Worm (Caenorhabditis elegans) whole organism, L1 larva: ENCODE data around the gene tin-10.

Experiments used
- dsc-1 ChIP-seq: sonication (generic microtip); optimal IDR thresholded peaks from 2 replicates; lab custom pipeline; 2016; ENCODE audit warnings: mild to moderate bottlenecking, missing genetic modification characterization, missing compliant biosample characterization
- lin-39 ChIP-seq: fragments of 150-350 bp; optimal IDR thresholded peaks from 2 replicates; lab custom pipeline; 2014; ENCODE audit warnings: missing biosample characterization, missing genetic modification reagents, missing genetic modification characterization
- lsy-2 ChIP-seq, 2 experiments: fragments of 150-350 bp; optimal IDR thresholded peaks; 2 replicates each; lab custom pipeline; 2014; ENCODE audit warnings: missing biosample characterization in 2 of 2, missing genetic modification characterization in 2 of 2
- mdl-1 ChIP-seq, 2 experiments: fragments of 150-350 bp; optimal IDR thresholded peaks; 2 replicates each; lab custom pipeline; 2014 to 2017; ENCODE audit warnings: missing biosample characterization in 2 of 2, missing genetic modification characterization in 2 of 2, inconsistent platforms in 1 of 2
- nhr-12 ChIP-seq: sonication (generic microtip); optimal IDR thresholded peaks from 2 replicates; lab custom pipeline; 2017; ENCODE audit warnings: missing biosample characterization, missing genetic modification characterization
- nhr-237 ChIP-seq: fragments of 150-350 bp; optimal IDR thresholded peaks from 2 replicates; lab custom pipeline; 2014; ENCODE audit warnings: missing biosample characterization, missing genetic modification characterization
- nhr-28 ChIP-seq: fragments of 150-350 bp; optimal IDR thresholded peaks from 2 replicates; lab custom pipeline; 2014; ENCODE audit warnings: missing biosample characterization, missing genetic modification characterization
- nhr-77 ChIP-seq: fragments of 150-350 bp; optimal IDR thresholded peaks from 2 replicates; lab custom pipeline; 2014; ENCODE audit warnings: missing biosample characterization, missing genetic modification characterization
- pqm-1 ChIP-seq: sonication (generic microtip); optimal IDR thresholded peaks from 3 replicates; lab custom pipeline; 2017; ENCODE audit warnings: missing biosample characterization, missing genetic modification characterization
- snpc-4 ChIP-seq: fragments of 150-350 bp; optimal IDR thresholded peaks from 2 replicates; lab custom pipeline; 2014; ENCODE audit warnings: missing biosample characterization, missing genetic modification characterization
- tlp-1 ChIP-seq: fragments of 150-350 bp; optimal IDR thresholded peaks from 2 replicates; lab custom pipeline; 2014; ENCODE audit warnings: missing biosample characterization, missing genetic modification characterization
- unc-86 ChIP-seq: sonication (generic microtip); optimal IDR thresholded peaks from 2 replicates; lab custom pipeline; 2016; ENCODE audit warnings: missing genetic modification characterization, missing compliant biosample characterization
- zag-1 ChIP-seq: fragments of 150-350 bp; optimal IDR thresholded peaks from 2 replicates; lab custom pipeline; 2014; ENCODE audit warnings: missing biosample characterization, missing genetic modification characterization
- ztf-11 ChIP-seq, 2 experiments: sonication (generic microtip); optimal IDR thresholded peaks; 2 replicates each; lab custom pipeline; 2016 to 2017; ENCODE audit warnings: missing genetic modification characterization in 2 of 2, missing biosample characterization in 1 of 2, missing compliant biosample characterization in 1 of 2

- TF ChIP-seq nhr-77 = no peak
- TF ChIP-seq pqm-1 (tag; lab: Kevin White, UChicago) = no peak
- no peak for TF ChIP-seq lin-39 (tag; lab: Kevin White, UChicago)
- TF ChIP-seq dsc-1 (tag; lab: Kevin White, UChicago) = no peak
- TF ChIP-seq snpc-4 (tag; lab: Kevin White, UChicago) = no peak
- no peak for TF ChIP-seq unc-86
- TF ChIP-seq nhr-28 (tag; lab: Kevin White, UChicago) = no peak
- TF ChIP-seq tlp-1 (tag; lab: Kevin White, UChicago) = no peak
- no peak for TF ChIP-seq mdl-1 (tag; optimal IDR thresholded peaks at IDR 0.05; lab: Kevin White, UChicago)
- TF ChIP-seq nhr-12 (tag; lab: Kevin White, UChicago) = no peak
- no peak for TF ChIP-seq nhr-237 (tag; lab: Kevin White, UChicago)
- TF ChIP-seq zag-1 (tag; lab: Kevin White, UChicago) = no peak
- TF ChIP-seq lsy-2 (tag; optimal IDR thresholded peaks at IDR 0.05; lab: Kevin White, UChicago) = no peak
- TF ChIP-seq ztf-11 (tag; optimal IDR thresholded peaks at IDR 0.05; lab: Kevin White, UChicago) = no peak
These were observed 13.8 kb downstream of the tin-10 start for ce11 chrIII:11488662-11489349.
